Worm (Caenorhabditis elegans) whole organism, L2 larva: ENCODE data around the gene F58F12.3.

Experiments
- C34F6.9 ChIP-seq: fragments of 150-350 bp; optimal IDR thresholded peaks from 2 replicates; lab custom pipeline; 2014; ENCODE audit warnings: missing biosample characterization, missing genetic modification characterization
- F13H6.1 ChIP-seq: sonication (generic microtip); optimal IDR thresholded peaks from 2 replicates; lab custom pipeline; 2016; ENCODE audit warnings: missing genetic modification characterization, missing compliant biosample characterization
- R02D3.7 ChIP-seq: fragments of 150-350 bp; optimal IDR thresholded peaks from 2 replicates; lab custom pipeline; 2014; ENCODE audit warnings: missing biosample characterization, missing genetic modification characterization
- Y55F3AM.14 ChIP-seq: fragments of 200-800 bp; sonication (Bioruptor generic); optimal IDR thresholded peaks from 2 replicates; lab custom pipeline; 2018; ENCODE audit warnings: mild to moderate bottlenecking, missing genetic modification characterization, missing compliant biosample characterization
- ZK546.5 ChIP-seq: sonication (generic microtip); optimal IDR thresholded peaks from 2 replicates; lab custom pipeline; 2017; ENCODE audit warnings: missing biosample characterization, missing genetic modification characterization
- alr-1 ChIP-seq: fragments of 150-350 bp; optimal IDR thresholded peaks from 2 replicates; lab custom pipeline; 2014; ENCODE audit warnings: missing biosample characterization, missing genetic modification characterization
- aly-2 ChIP-seq: fragments of 150-350 bp; optimal IDR thresholded peaks from 2 replicates; lab custom pipeline; 2014; ENCODE audit warnings: missing biosample characterization, missing genetic modification characterization
- ama-1 ChIP-seq: fragments of 150-350 bp; optimal IDR thresholded peaks from 2 replicates; lab custom pipeline; 2018; ENCODE audit warnings: inconsistent platforms
- blmp-1 ChIP-seq: sonication (generic microtip); optimal IDR thresholded peaks from 2 replicates; lab custom pipeline; 2017; ENCODE audit warnings: missing genetic modification characterization, mild to moderate bottlenecking, missing compliant biosample characterization, antibody characterized with exemption, moderate library complexity; ENCODE audit not compliant: insufficient read depth
- ceh-16 ChIP-seq: fragments of 150-350 bp; optimal IDR thresholded peaks from 2 replicates; lab custom pipeline; 2014; ENCODE audit warnings: missing biosample characterization, missing genetic modification characterization
- ceh-82 ChIP-seq: fragments of 150-350 bp; optimal IDR thresholded peaks from 2 replicates; lab custom pipeline; 2014; ENCODE audit warnings: missing biosample characterization, missing genetic modification characterization
- crh-2 ChIP-seq: sonication (generic microtip); optimal IDR thresholded peaks from 2 replicates; lab custom pipeline; 2017; ENCODE audit warnings: missing biosample characterization, missing genetic modification characterization
- dmd-4 ChIP-seq: sonication (generic microtip); optimal IDR thresholded peaks from 2 replicates; lab custom pipeline; 2017; ENCODE audit warnings: missing biosample characterization, missing genetic modification characterization
- egl-27 ChIP-seq: sonication (generic microtip); optimal IDR thresholded peaks from 3 replicates; lab custom pipeline; 2017; ENCODE audit warnings: missing biosample characterization, missing genetic modification reagents, missing genetic modification characterization
- elt-1 ChIP-seq: fragments of 150-350 bp; optimal IDR thresholded peaks from 2 replicates; lab custom pipeline; 2014; ENCODE audit warnings: missing biosample characterization, missing genetic modification characterization
- elt-3 ChIP-seq: sonication (generic microtip); optimal IDR thresholded peaks from 2 replicates; lab custom pipeline; 2017; ENCODE audit warnings: missing biosample characterization, missing genetic modification characterization
- fos-1 ChIP-seq: fragments of 150-350 bp; optimal IDR thresholded peaks from 2 replicates; lab custom pipeline; 2014; ENCODE audit warnings: missing biosample characterization, missing genetic modification characterization
- gmeb-1 ChIP-seq: fragments of 150-350 bp; optimal IDR thresholded peaks from 2 replicates; lab custom pipeline; 2014; ENCODE audit warnings: missing biosample characterization, missing genetic modification characterization
- lin-11 ChIP-seq: fragments of 150-350 bp; sonication (generic microtip); optimal IDR thresholded peaks from 2 replicates; lab custom pipeline; 2014; ENCODE audit warnings: missing biosample characterization, missing genetic modification characterization, inconsistent platforms, mixed read lengths
- lin-13 ChIP-seq: fragments of 150-350 bp; optimal IDR thresholded peaks from 2 replicates; lab custom pipeline; 2014; ENCODE audit warnings: missing biosample characterization, missing genetic modification reagents, missing genetic modification characterization
- lin-39 ChIP-seq: fragments of 150-350 bp; optimal IDR thresholded peaks from 2 replicates; lab custom pipeline; 2014; ENCODE audit warnings: missing biosample characterization, missing genetic modification reagents, missing genetic modification characterization
- lsy-2 ChIP-seq, 2 experiments: fragments of 150-350 bp in 1 of 2; sonication (generic microtip) in 1 of 2; optimal IDR thresholded peaks; 2 replicates each; lab custom pipeline; 2014 to 2017; ENCODE audit warnings: missing biosample characterization in 2 of 2, missing genetic modification characterization in 2 of 2
- mab-5 ChIP-seq: fragments of 150-350 bp; optimal IDR thresholded peaks from 2 replicates; lab custom pipeline; 2014; ENCODE audit warnings: missing biosample characterization, missing genetic modification characterization
- mbf-1 ChIP-seq: sonication (generic microtip); optimal IDR thresholded peaks from 2 replicates; lab custom pipeline; 2017; ENCODE audit warnings: missing biosample characterization, missing genetic modification characterization
- mdl-1 ChIP-seq, 2 experiments: fragments of 150-350 bp in 1 of 2; sonication (generic microtip) in 1 of 2; optimal IDR thresholded peaks; 2 replicates each; lab custom pipeline; 2017; ENCODE audit warnings: missing biosample characterization in 2 of 2, missing genetic modification characterization in 2 of 2
- nhr-10 ChIP-seq: sonication (generic microtip); optimal IDR thresholded peaks from 2 replicates; lab custom pipeline; 2017; ENCODE audit warnings: missing biosample characterization, missing genetic modification characterization
- nhr-11 ChIP-seq: fragments of 150-350 bp; optimal IDR thresholded peaks from 2 replicates; lab custom pipeline; 2014; ENCODE audit warnings: missing biosample characterization, missing genetic modification characterization
- nhr-12 ChIP-seq: fragments of 150-350 bp; optimal IDR thresholded peaks from 2 replicates; lab custom pipeline; 2014; ENCODE audit warnings: missing biosample characterization, missing genetic modification characterization
- nhr-129 ChIP-seq: fragments of 150-350 bp; optimal IDR thresholded peaks from 2 replicates; lab custom pipeline; 2014; ENCODE audit warnings: missing biosample characterization, missing genetic modification characterization
- nhr-21 ChIP-seq: fragments of 150-350 bp; optimal IDR thresholded peaks from 2 replicates; lab custom pipeline; 2014; ENCODE audit warnings: missing biosample characterization, missing genetic modification characterization
- nhr-23 ChIP-seq: fragments of 150-350 bp; optimal IDR thresholded peaks from 2 replicates; lab custom pipeline; 2014; ENCODE audit warnings: missing biosample characterization, missing genetic modification reagents, missing genetic modification characterization
- nhr-237 ChIP-seq: fragments of 150-350 bp; optimal IDR thresholded peaks from 2 replicates; lab custom pipeline; 2014; ENCODE audit warnings: missing biosample characterization, missing genetic modification characterization
- nhr-25 ChIP-seq: fragments of 150-350 bp; sonication (generic microtip); optimal IDR thresholded peaks from 3 replicates; lab custom pipeline; 2014; ENCODE audit warnings: missing biosample characterization, missing genetic modification characterization
- nhr-6 ChIP-seq: fragments of 150-350 bp; optimal IDR thresholded peaks from 2 replicates; lab custom pipeline; 2014; ENCODE audit warnings: missing biosample characterization, missing genetic modification characterization
- nhr-77 ChIP-seq: fragments of 150-350 bp; optimal IDR thresholded peaks from 2 replicates; lab custom pipeline; 2014; ENCODE audit warnings: missing biosample characterization, missing genetic modification characterization
- peb-1 ChIP-seq: fragments of 150-350 bp; optimal IDR thresholded peaks from 2 replicates; lab custom pipeline; 2014; ENCODE audit warnings: missing biosample characterization, missing genetic modification characterization
- sem-4 ChIP-seq: fragments of 150-350 bp; optimal IDR thresholded peaks from 2 replicates; lab custom pipeline; 2014; ENCODE audit warnings: missing biosample characterization, missing genetic modification reagents, missing genetic modification characterization
- skn-1 ChIP-seq: sonication (generic microtip); optimal IDR thresholded peaks from 2 replicates; lab custom pipeline; 2017; ENCODE audit warnings: missing biosample characterization, missing genetic modification characterization
- sma-3 ChIP-seq: sonication (generic microtip); optimal IDR thresholded peaks from 2 replicates; lab custom pipeline; 2016; ENCODE audit warnings: missing genetic modification reagents, missing genetic modification characterization, missing compliant biosample characterization
- sma-9 ChIP-seq, 2 experiments: fragments of 150-350 bp in 1 of 2; sonication (generic microtip) in 1 of 2; optimal IDR thresholded peaks; 2 replicates each; lab custom pipeline; 2014 to 2016; ENCODE audit warnings: missing genetic modification characterization in 2 of 2, mild to moderate bottlenecking in 1 of 2, missing biosample characterization in 1 of 2, missing compliant biosample characterization in 1 of 2, missing genetic modification reagents in 1 of 2, moderate library complexity in 1 of 2
- snpc-4 ChIP-seq: fragments of 150-350 bp; optimal IDR thresholded peaks from 2 replicates; lab custom pipeline; 2014; ENCODE audit warnings: missing biosample characterization, missing genetic modification characterization
- unc-39 ChIP-seq: fragments of 150-350 bp; optimal IDR thresholded peaks from 2 replicates; lab custom pipeline; 2014; ENCODE audit warnings: missing biosample characterization, missing genetic modification characterization
- unc-55 ChIP-seq: fragments of 150-350 bp; sonication (generic microtip); optimal IDR thresholded peaks from 3 replicates; lab custom pipeline; 2014; ENCODE audit warnings: missing biosample characterization, missing genetic modification reagents, missing genetic modification characterization
- unc-62 ChIP-seq: fragments of 150-350 bp; optimal IDR thresholded peaks from 2 replicates; lab custom pipeline; 2014; ENCODE audit warnings: missing biosample characterization, missing genetic modification reagents, missing genetic modification characterization
- zag-1 ChIP-seq: fragments of 150-350 bp; optimal IDR thresholded peaks from 2 replicates; lab custom pipeline; 2014; ENCODE audit warnings: missing biosample characterization, missing genetic modification characterization
- ztf-1 ChIP-seq: fragments of 200-800 bp; sonication (Bioruptor generic); conservative IDR thresholded peaks from 2 replicates; pipeline ENCODE4 v1.3.6; 2022; ENCODE audit warnings: missing genetic modification characterization, missing compliant biosample characterization
- ztf-11 ChIP-seq: sonication (generic microtip); optimal IDR thresholded peaks from 2 replicates; lab custom pipeline; 2017; ENCODE audit warnings: missing biosample characterization, missing genetic modification characterization
- ztf-4 ChIP-seq: fragments of 150-350 bp; optimal IDR thresholded peaks from 2 replicates; lab custom pipeline; 2014; ENCODE audit warnings: missing biosample characterization, missing genetic modification characterization

F58F12.3 gene

DNA sequence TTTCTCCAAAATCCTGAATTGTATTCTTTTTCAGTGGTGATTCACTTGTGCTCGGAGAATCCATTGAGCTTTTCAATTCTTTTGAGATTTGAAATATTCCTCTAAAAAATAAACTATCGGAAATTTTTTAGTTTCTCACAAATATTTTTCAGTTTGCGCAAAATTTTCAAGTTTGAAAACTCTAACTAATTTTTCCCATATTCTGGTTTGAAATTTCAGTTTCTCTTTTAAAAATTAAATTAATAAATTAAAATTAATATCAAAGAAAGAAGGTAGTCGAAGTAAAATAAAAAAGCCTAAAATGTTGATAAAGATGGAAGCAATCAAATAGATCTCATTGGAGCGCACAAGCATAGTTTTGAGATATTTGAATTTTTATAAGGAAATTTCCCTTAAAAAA lies 39.2 kb downstream of the F58F12.3 start, which contains the start of gene C32D5.10:
Gene C32D5.10, minus strand, starts transcription at position 101 of the 400 bp plus-strand sequence.
- TF ChIP-seq nhr-12 (tag; lab: Kevin White, UChicago) (no peak), nhr-25 (tag; lab: Kevin White, UChicago) (peak; percentile 28)

ce11 chrII:6349968-6350367 lies 41.1 kb downstream of the F58F12.3 start:
- TF ChIP-seq F13H6.1, result no peak
- TF ChIP-seq ztf-11 (tag; lab: Kevin White, UChicago), result no peak
- TF ChIP-seq dmd-4 (tag; lab: Kevin White, UChicago), result no peak
- no peak for TF ChIP-seq gmeb-1 (tag; lab: Kevin White, UChicago)
- TF ChIP-seq Y55F3AM.14 (GFP tag; lab: Kevin White, UChicago), result no peak
- no peak for TF ChIP-seq zag-1 (tag; lab: Kevin White, UChicago)
- TF ChIP-seq lin-39 (tag; lab: Kevin White, UChicago), result no peak
- TF ChIP-seq ztf-4, result no peak

DNA sequence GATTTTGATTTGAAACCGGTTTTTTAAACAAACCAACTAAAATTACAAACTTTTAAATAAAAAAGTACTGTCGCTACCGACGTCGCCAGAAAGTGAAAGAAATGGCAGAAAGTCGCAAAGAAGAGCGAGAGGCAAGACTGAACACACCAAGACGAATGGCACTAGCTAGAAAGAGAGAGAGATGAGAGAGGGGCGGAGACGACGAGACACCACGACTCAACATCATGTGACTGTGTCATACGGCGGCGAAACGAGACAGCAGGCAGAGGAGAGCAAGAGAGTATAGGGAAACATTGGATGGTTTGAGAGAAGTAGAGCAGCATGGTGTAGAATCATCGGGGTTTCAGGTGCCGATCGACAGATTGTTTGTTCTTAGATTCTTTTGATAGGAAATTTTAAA lies 42.7 kb downstream of the F58F12.3 start:
- no peak for TF ChIP-seq ztf-11 (tag; lab: Kevin White, UChicago)
- TF ChIP-seq dmd-4 (tag; lab: Kevin White, UChicago), result no peak
- TF ChIP-seq unc-39 (tag; lab: Kevin White, UChicago), result no peak
- peak; percentile 89 for TF ChIP-seq ztf-4
- peak; percentile 95 for TF ChIP-seq sma-3
- TF ChIP-seq elt-3 (tag; lab: Kevin White, UChicago), result no peak
- TF ChIP-seq ama-1, result peak; percentile 99
- TF ChIP-seq skn-1 (tag; lab: Kevin White, UChicago), result no peak
- TF ChIP-seq nhr-11 (tag; lab: Kevin White, UChicago), result no peak
- peak; percentile 56 for TF ChIP-seq nhr-10
- TF ChIP-seq mdl-1 (tag; optimal IDR thresholded peaks at IDR 0.05; lab: Kevin White, UChicago), result peak; percentile 56 to 87
- peak; percentile 82 for TF ChIP-seq lin-11
- peak; percentile 72 to 92 for TF ChIP-seq lsy-2 (tag; optimal IDR thresholded peaks at IDR 0.05; lab: Kevin White, UChicago)
- peak; percentile 84 for TF ChIP-seq egl-27 (tag; lab: Kevin White, UChicago)
- TF ChIP-seq lin-39 (tag; lab: Kevin White, UChicago), result no peak
- TF ChIP-seq nhr-12 (tag; lab: Kevin White, UChicago), result no peak
- TF ChIP-seq blmp-1 (tag; lab: Kevin White, UChicago), result peak; percentile 90
- peak; percentile 61 for TF ChIP-seq nhr-237 (tag; lab: Kevin White, UChicago)
- peak; percentile 44 for TF ChIP-seq ceh-82 (tag; lab: Kevin White, UChicago)
- no peak for TF ChIP-seq ZK546.5 (tag; lab: Kevin White, UChicago)
- TF ChIP-seq unc-55, result peak; percentile 89
- TF ChIP-seq C34F6.9, result peak; percentile 98
- peak; percentile 47 for TF ChIP-seq snpc-4 (tag; lab: Kevin White, UChicago)
- TF ChIP-seq peb-1 (tag; lab: Kevin White, UChicago), result no peak
- TF ChIP-seq alr-1 (tag; lab: Kevin White, UChicago), result no peak
- peak; percentile 90 for TF ChIP-seq mab-5 (tag; lab: Kevin White, UChicago)
- TF ChIP-seq crh-2 (tag; lab: Kevin White, UChicago), result peak; percentile 96
- TF ChIP-seq nhr-77 (tag; lab: Kevin White, UChicago), result no peak
- TF ChIP-seq zag-1 (tag; lab: Kevin White, UChicago), result peak; percentile 58
- TF ChIP-seq mbf-1 (tag; lab: Kevin White, UChicago), result no peak
- peak; percentile 66 for TF ChIP-seq elt-1 (tag; lab: Kevin White, UChicago)
- TF ChIP-seq aly-2, result no peak
- TF ChIP-seq F13H6.1, result peak; percentile 95
- TF ChIP-seq ceh-16 (tag; lab: Kevin White, UChicago), result peak; percentile 84
- TF ChIP-seq lin-13 (GFP tag; lab: Kevin White, UChicago), result peak; percentile 83
- TF ChIP-seq gmeb-1 (tag; lab: Kevin White, UChicago), result peak; percentile 83
- peak; percentile 56 for TF ChIP-seq Y55F3AM.14 (GFP tag; lab: Kevin White, UChicago)
- TF ChIP-seq nhr-23 (tag; lab: Kevin White, UChicago), result no peak
- TF ChIP-seq nhr-21, result peak; percentile 92
- TF ChIP-seq unc-62, result peak; percentile 64
- peak; percentile 96 for TF ChIP-seq sma-9 (GFP tag; optimal IDR thresholded peaks at IDR 0.05; lab: Kevin White, UChicago)
- TF ChIP-seq sma-9 (tag; optimal IDR thresholded peaks at IDR 0.05; lab: Kevin White, UChicago), result no peak
- TF ChIP-seq nhr-25 (tag; lab: Kevin White, UChicago), result peak; percentile 96
- TF ChIP-seq sem-4 (tag; lab: Kevin White, UChicago), result peak; percentile 87
- peak; percentile 95 for TF ChIP-seq nhr-129 (tag; lab: Kevin White, UChicago)
- TF ChIP-seq R02D3.7, result no peak
- no peak for TF ChIP-seq ztf-1 (GFP tag; lab: Robert Waterston, UW)
- TF ChIP-seq nhr-6 (tag; lab: Kevin White, UChicago), result peak; percentile 65
- TF ChIP-seq fos-1 (tag; lab: Kevin White, UChicago), result peak; percentile 92
